Fruit fly (Drosophila melanogaster) whole organism, embryonic: ENCODE data around the gene CG33932.

Experiments used
- Atf6 ChIP-seq: fragments of 200-800 bp; sonication (Bioruptor generic); IDR thresholded peaks from 2 replicates; pipeline ENCODE4 v1.3.6; 2022; ENCODE audit warnings: missing biosample characterization, missing genetic modification characterization
- CG10147 ChIP-seq: fragments of 200-800 bp; sonication (Bioruptor generic); optimal IDR thresholded peaks from 2 replicates; lab custom pipeline; 2019; ENCODE audit warnings: missing biosample characterization, mild to moderate bottlenecking, missing genetic modification characterization, moderate library complexity
- CG3407 ChIP-seq: fragments of 200-800 bp; sonication (Bioruptor generic); optimal IDR thresholded peaks from 2 replicates; lab custom pipeline; 2018; ENCODE audit warnings: missing biosample characterization, mild to moderate bottlenecking, missing genetic modification characterization
- CG4360 ChIP-seq: fragments of 200-800 bp; sonication (Bioruptor generic); IDR thresholded peaks from 2 replicates; pipeline ENCODE4 v1.3.6; 2022; ENCODE audit warnings: missing biosample characterization, missing genetic modification characterization
- Elba2 ChIP-seq: fragments of 200-800 bp; sonication (Bioruptor generic); optimal IDR thresholded peaks from 3 replicates; lab custom pipeline; 2016; ENCODE audit warnings: missing biosample characterization, missing genetic modification characterization
- HLH3B ChIP-seq: fragments of 200-800 bp; sonication (Bioruptor generic); IDR thresholded peaks from 2 replicates; pipeline ENCODE4 v1.3.6; 2022; ENCODE audit warnings: missing biosample characterization, missing genetic modification characterization
- Lpt ChIP-seq: fragments of >200 bp; optimal IDR thresholded peaks from 2 replicates; lab custom pipeline; 2018; ENCODE audit warnings: missing biosample characterization, missing genetic modification characterization
- Neu2 ChIP-seq: fragments of 200-800 bp; sonication (Bioruptor generic); optimal IDR thresholded peaks from 3 replicates; lab custom pipeline; 2016; ENCODE audit warnings: missing biosample characterization, missing genetic modification characterization, borderline replicate concordance
- org-1 ChIP-seq: fragments of 200-800 bp; sonication (Bioruptor generic); optimal IDR thresholded peaks from 2 replicates; lab custom pipeline; 2017; ENCODE audit warnings: missing biosample characterization, missing genetic modification characterization
- p53 ChIP-seq: fragments of 200-800 bp; sonication (Bioruptor generic); optimal IDR thresholded peaks from 2 replicates; lab custom pipeline; 2016; ENCODE audit warnings: missing biosample characterization, missing genetic modification characterization
- peb ChIP-seq: fragments of 200-800 bp; sonication (Bioruptor generic); IDR thresholded peaks from 2 replicates; pipeline ENCODE4 v1.3.6; 2022; ENCODE audit warnings: missing biosample characterization, missing genetic modification characterization
- seq ChIP-seq: fragments of 200-800 bp; sonication (Bioruptor generic); IDR thresholded peaks from 2 replicates; pipeline ENCODE4 v1.3.6; 2022; ENCODE audit warnings: missing biosample characterization, missing genetic modification characterization
- tx ChIP-seq: fragments of 200-800 bp; sonication (Bioruptor generic); optimal IDR thresholded peaks from 2 replicates; lab custom pipeline; 2016; ENCODE audit warnings: missing biosample characterization, missing genetic modification characterization

- TF ChIP-seq Neu2 (GFP tag; lab: Kevin White, UChicago) (no peak), CG10147 (GFP tag; lab: Kevin White, UChicago) (no peak), Lpt (GFP tag; lab: Kevin White, UChicago) (no peak), Elba2 (no peak), CG4360 (peak; percentile 67), CG3407 (GFP tag; lab: Kevin White, UChicago) (no peak), Atf6 (GFP tag; lab: Robert Waterston, UW) (no peak), tx (GFP tag; lab: Kevin White, UChicago) (no peak), peb (GFP tag; lab: Robert Waterston, UW) (no peak), p53 (GFP tag; lab: Kevin White, UChicago) (no peak), HLH3B (GFP tag; lab: Robert Waterston, UW) (no peak), seq (no peak), org-1 (GFP tag; lab: Kevin White, UChicago) (no peak)
Measured at dm6 chrX:19788621-19788944, 44.4 kb downstream of the CG33932 start.
